Worm (Caenorhabditis elegans): ENCODE data around the gene C25A6.1.

DNA sequence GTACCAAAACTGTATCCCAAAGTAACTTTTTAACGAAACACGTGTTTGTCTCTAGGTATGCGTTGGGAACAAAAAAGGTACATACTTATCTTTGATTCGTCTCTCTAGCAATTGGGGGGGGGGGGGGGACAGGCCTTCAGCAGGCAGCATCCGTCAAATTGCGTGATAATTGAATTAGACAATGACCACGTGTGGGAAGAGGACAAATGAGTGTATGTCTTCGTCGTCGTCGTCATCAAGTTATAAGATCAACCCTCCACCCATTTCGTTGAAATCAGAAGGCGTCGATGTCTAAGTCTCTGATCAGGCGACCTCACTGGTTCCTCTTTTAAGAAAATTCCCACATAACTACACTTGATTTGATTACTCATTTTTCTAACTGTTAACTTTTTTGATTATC is 2.4 kb downstream of the C25A6.1 start, which contains the start of gene F08F3.4:
- no peak for TF ChIP-seq tbx-11 (GFP tag; IDR thresholded peaks at IDR 0.05)
- TF ChIP-seq hmbx-1 (tag; optimal IDR thresholded peaks at IDR 0.05) = no peak
- no peak for TF ChIP-seq tra-4 (tag; optimal IDR thresholded peaks at IDR 0.05)
- TF ChIP-seq ama-1 (optimal IDR thresholded peaks at IDR 0.05) = no peak
- TF ChIP-seq aly-1 (tag; optimal IDR thresholded peaks at IDR 0.05) = no peak
